Fruit fly (Drosophila melanogaster) whole organism, embryonic: ENCODE results near the gene CkIIbeta.
A peak's percentile ranks its signal among the peaks of the same experiment; 100 is the strongest.

Source experiments
- Abd-B ChIP-seq: fragments of 200-800 bp; sonication (Bioruptor generic); optimal IDR thresholded peaks from 2 replicates; lab custom pipeline; 2018; ENCODE audit warnings: missing biosample characterization, mild to moderate bottlenecking, missing genetic modification characterization, moderate library complexity
- CG13624 ChIP-seq: fragments of 200-800 bp; sonication (Bioruptor generic); optimal IDR thresholded peaks from 2 replicates; lab custom pipeline; 2016; ENCODE audit warnings: missing biosample characterization, missing genetic modification characterization
- CG33213 ChIP-seq: fragments of 200-800 bp; sonication (Bioruptor generic); optimal IDR thresholded peaks from 3 replicates; lab custom pipeline; 2016; ENCODE audit warnings: missing biosample characterization, missing genetic modification characterization
- CG9932 ChIP-seq: fragments of 200-800 bp; sonication (Bioruptor generic); IDR thresholded peaks from 2 replicates; pipeline ENCODE4 v1.3.6; 2022; ENCODE audit warnings: missing biosample characterization, missing genetic modification characterization
- HLH4C ChIP-seq: fragments of 200-800 bp; sonication (Bioruptor generic); IDR thresholded peaks from 3 replicates; pipeline ENCODE4 v1.3.6; 2022; ENCODE audit warnings: missing biosample characterization, missing genetic modification characterization; ENCODE audit not compliant: partially characterized antibody
- gsb-n ChIP-seq: fragments of 200-800 bp; sonication (Bioruptor generic); optimal IDR thresholded peaks from 3 replicates; lab custom pipeline; 2018; ENCODE audit warnings: missing biosample characterization, mild to moderate bottlenecking, missing genetic modification characterization
- hkb ChIP-seq, 2 experiments: fragments of 200-800 bp in 1 of 2; fragments of >200 bp in 1 of 2; sonication (Bioruptor generic) in 1 of 2; IDR thresholded peaks in 1 of 2; optimal IDR thresholded peaks in 1 of 2; 2 replicates each; pipeline versions ENCODE4 v1.3.6 to Lab custom; 2017 to 2022; ENCODE audit warnings: missing biosample characterization in 1 of 2, missing genetic modification characterization in 1 of 2
- sens-2 ChIP-seq: fragments of 200-800 bp; sonication (Bioruptor generic); IDR thresholded peaks from 2 replicates; pipeline ENCODE4 v1.3.6; 2022; ENCODE audit warnings: missing biosample characterization, missing genetic modification characterization

dm6 chrX:11848507-11849264 lies 56.4 kb downstream of the CkIIbeta start:
- TF ChIP-seq CG33213 (GFP tag; lab: Kevin White, UChicago) (no peak), sens-2 (GFP tag; lab: Robert Waterston, UW) (no peak), CG9932 (GFP tag; lab: Robert Waterston, UW) (peak; percentile 37), CG13624 (GFP tag; lab: Kevin White, UChicago) (no peak), gsb-n (tag; lab: Kevin White, UChicago) (peak; percentile 5), Abd-B (GFP tag; lab: Kevin White, UChicago) (no peak), HLH4C (GFP tag; lab: Robert Waterston, UW) (no peak), hkb (optimal IDR thresholded peaks at IDR 0.05; lab: Kevin White, UChicago) (no peak), hkb (GFP tag; IDR thresholded peaks at IDR 0.05; lab: Robert Waterston, UW) (peak; percentile 70)
